Worm (Caenorhabditis elegans): ENCODE measurements around the gene Y39A1A.3.

Y39A1A.3 gene

DNA sequence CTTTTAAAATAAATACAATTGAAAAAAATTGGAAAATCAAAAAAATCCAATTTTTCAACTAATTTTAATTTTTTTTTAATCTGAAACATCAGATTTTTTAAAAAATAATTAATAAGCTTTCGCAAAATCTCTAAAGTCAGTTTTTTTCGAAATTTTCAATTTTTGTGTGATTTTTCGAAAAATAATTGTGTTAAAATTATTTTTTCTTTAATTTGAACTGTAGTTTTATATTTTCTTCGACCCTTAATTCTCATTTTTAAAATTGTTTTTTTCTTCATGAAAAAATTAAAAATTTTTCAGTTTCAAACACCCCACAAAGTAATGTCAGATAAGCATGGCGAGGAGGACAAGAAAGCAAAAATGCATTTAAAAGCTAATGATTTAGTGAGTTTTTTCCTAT is 8.8 kb upstream of the Y39A1A.3 start, which contains the start of gene rabx-5:
Gene rabx-5 (plus strand): TSS at position 301 of the 400 bp plus-strand sequence.
- no peak for TF ChIP-seq zip-8 (tag; optimal IDR thresholded peaks at IDR 0.05)
- no peak for TF ChIP-seq nhr-2 (tag; optimal IDR thresholded peaks at IDR 0.05)
- no peak for TF ChIP-seq blmp-1 (tag; optimal IDR thresholded peaks at IDR 0.05)
- TF ChIP-seq elt-3 (tag; optimal IDR thresholded peaks at IDR 0.05): no peak
- TF ChIP-seq sem-2 (GFP tag; optimal IDR thresholded peaks at IDR 0.05): no peak
- no peak for TF ChIP-seq mep-1 (tag; optimal IDR thresholded peaks at IDR 0.05)
- TF ChIP-seq lin-13 (tag; optimal IDR thresholded peaks at IDR 0.05): no peak
- TF ChIP-seq unc-62 (GFP tag; optimal IDR thresholded peaks at IDR 0.05): no peak

DNA sequence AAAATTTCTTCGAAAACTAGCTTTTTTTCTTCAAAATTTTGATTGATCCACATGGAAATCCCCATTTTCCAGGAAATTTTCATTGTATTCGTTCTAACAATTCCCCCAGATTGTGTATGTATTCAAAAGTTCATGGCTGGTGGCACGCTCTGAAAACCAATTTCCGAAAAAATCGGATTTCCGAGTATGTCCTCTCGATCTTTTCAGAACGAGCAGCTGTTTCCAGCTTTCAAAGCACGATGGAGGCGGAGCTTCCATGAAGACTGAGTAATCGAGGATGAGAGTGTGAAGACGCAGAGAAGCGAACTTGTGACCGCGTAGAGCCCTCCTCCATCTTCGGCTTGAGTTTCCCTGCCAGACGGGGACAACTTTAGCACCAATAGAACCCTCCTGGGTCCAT is 8.0 kb upstream of the Y39A1A.3 start:
- no peak for TF ChIP-seq unc-120 (tag; optimal IDR thresholded peaks at IDR 0.05; ENCODE audit: poor library complexity, severe bottlenecking)
- TF ChIP-seq mab-5 (tag; optimal IDR thresholded peaks at IDR 0.05): no peak
- no peak for TF ChIP-seq ham-2 (GFP tag; optimal IDR thresholded peaks at IDR 0.05)
- TF ChIP-seq unc-62 (GFP tag; optimal IDR thresholded peaks at IDR 0.05): no peak
- TF ChIP-seq M03D4.4 (tag; optimal IDR thresholded peaks at IDR 0.05): no peak
- no peak for TF ChIP-seq sptf-1 (tag; optimal IDR thresholded peaks at IDR 0.05)
- no peak for TF ChIP-seq cnd-1 (tag; optimal IDR thresholded peaks at IDR 0.05)
- no peak for TF ChIP-seq elt-1 (tag; optimal IDR thresholded peaks at IDR 0.05; ENCODE audit: borderline replicate concordance, insufficient read depth)

ce11 chrIII:10603248-10603647 is 7.0 kb upstream of the Y39A1A.3 start, which contains the start of gene Y39A1A.2:
TSS of gene Y39A1A.2 (minus strand) at chrIII:10603566.
- TF ChIP-seq zip-8 (tag; optimal IDR thresholded peaks at IDR 0.05) (peak; percentile 76), unc-62 (GFP tag; optimal IDR thresholded peaks at IDR 0.05) (no peak)

DNA sequence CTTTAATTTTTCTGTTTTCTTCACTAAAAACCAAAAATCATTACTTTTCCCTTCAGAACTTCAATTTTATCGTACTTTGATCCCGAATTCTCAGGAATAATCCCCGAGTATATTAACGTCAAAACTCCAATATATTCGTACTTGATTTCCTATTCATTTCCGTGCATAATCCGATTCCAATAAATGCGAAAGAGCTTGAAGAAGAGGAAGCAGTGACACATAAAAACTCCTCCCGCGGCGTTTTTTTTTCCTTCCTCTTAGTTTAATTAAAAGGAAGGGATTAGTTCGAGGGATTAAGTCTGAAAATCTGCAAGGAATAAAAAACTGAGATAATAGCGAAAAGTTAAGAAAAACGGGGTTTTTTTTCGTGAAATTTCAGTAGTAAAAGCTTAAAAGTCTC is 4.6 kb upstream of the Y39A1A.3 start:
- TF ChIP-seq nhr-237 (tag; optimal IDR thresholded peaks at IDR 0.05) (no peak), lsy-2 (tag; optimal IDR thresholded peaks at IDR 0.05) (no peak), mab-5 (tag; optimal IDR thresholded peaks at IDR 0.05) (no peak), ces-1 (GFP tag; optimal IDR thresholded peaks at IDR 0.05) (no peak), mep-1 (tag; optimal IDR thresholded peaks at IDR 0.05) (no peak), unc-39 (tag; optimal IDR thresholded peaks at IDR 0.05) (no peak), mls-2 (tag; optimal IDR thresholded peaks at IDR 0.05) (no peak), cnd-1 (tag; optimal IDR thresholded peaks at IDR 0.05) (no peak), nhr-76 (tag; optimal IDR thresholded peaks at IDR 0.05) (no peak), ztf-11 (tag; optimal IDR thresholded peaks at IDR 0.05) (no peak), flh-1 (GFP tag; optimal IDR thresholded peaks at IDR 0.05) (no peak), ham-2 (GFP tag; optimal IDR thresholded peaks at IDR 0.05) (no peak), unc-120 (tag; optimal IDR thresholded peaks at IDR 0.05; ENCODE audit: poor library complexity, severe bottlenecking) (no peak), pha-4 (tag; optimal IDR thresholded peaks at IDR 0.05) (no peak), lin-13 (tag; optimal IDR thresholded peaks at IDR 0.05) (no peak), bed-3 (GFP tag; optimal IDR thresholded peaks at IDR 0.05) (no peak), blmp-1 (tag; optimal IDR thresholded peaks at IDR 0.05) (no peak), snpc-4 (tag; optimal IDR thresholded peaks at IDR 0.05) (no peak), ceh-43 (GFP tag; optimal IDR thresholded peaks at IDR 0.05) (no peak)

ce11 chrIII:10600138-10600626 is 3.9 kb upstream of the Y39A1A.3 start, which contains the start of gene epg-6:
TSS of gene epg-6 (minus strand) at chrIII:10600188.
- TF ChIP-seq nhr-2 (tag; optimal IDR thresholded peaks at IDR 0.05) (no peak), sem-2 (GFP tag; optimal IDR thresholded peaks at IDR 0.05) (no peak), unc-62 (GFP tag; optimal IDR thresholded peaks at IDR 0.05) (no peak), drap-1 (GFP tag; optimal IDR thresholded peaks at IDR 0.05) (no peak), ceh-83 (GFP tag; optimal IDR thresholded peaks at IDR 0.05) (no peak), hlh-1 (tag; optimal IDR thresholded peaks at IDR 0.05) (no peak), unc-39 (tag; optimal IDR thresholded peaks at IDR 0.05) (no peak)

ce11 chrIII:10599699-10600098 is 3.4 kb upstream of the Y39A1A.3 start:
- peak; percentile 64 for TF ChIP-seq mep-1 (tag; optimal IDR thresholded peaks at IDR 0.05)
- peak; percentile 58 for TF ChIP-seq lsy-2 (tag; optimal IDR thresholded peaks at IDR 0.05)
- no peak for TF ChIP-seq unc-120 (tag; optimal IDR thresholded peaks at IDR 0.05; ENCODE audit: poor library complexity, severe bottlenecking)
- TF ChIP-seq nhr-237 (tag; optimal IDR thresholded peaks at IDR 0.05): peak; percentile 15
- TF ChIP-seq unc-62 (GFP tag; optimal IDR thresholded peaks at IDR 0.05): no peak
- peak; percentile 51 for TF ChIP-seq pha-4 (tag; optimal IDR thresholded peaks at IDR 0.05)
- peak; percentile 36 for TF ChIP-seq lin-13 (tag; optimal IDR thresholded peaks at IDR 0.05)
- peak; percentile 54 for TF ChIP-seq ces-1 (GFP tag; optimal IDR thresholded peaks at IDR 0.05)
- TF ChIP-seq mab-5 (tag; optimal IDR thresholded peaks at IDR 0.05): no peak
